Fruit fly (Drosophila melanogaster) S2 (cell line): ENCODE results near the gene Acsf3.

Source experiments
- CG8478 ChIP-seq: fragments of >200 bp; optimal IDR thresholded peaks from 2 replicates; lab custom pipeline; 2018
- CTCF ChIP-seq, 2 experiments: fragments of >200 bp; optimal IDR thresholded peaks; 2 replicates each; lab custom pipeline; 2018

- TF ChIP-seq CTCF (optimal IDR thresholded peaks at IDR 0.05; lab: Kevin White, UChicago) (no peak), CG8478 (no peak)
These were observed 12.8 kb upstream of the Acsf3 start for dm6 chrX:7315925-7316650.
